Worm (Caenorhabditis elegans): ENCODE results near the gene pqn-8.

- TF ChIP-seq snu-23 (GFP tag; optimal IDR thresholded peaks at IDR 0.05) (no peak), ztf-11 (tag; optimal IDR thresholded peaks at IDR 0.05) (no peak), aha-1 (tag; optimal IDR thresholded peaks at IDR 0.05) (no peak), aly-2 (tag; optimal IDR thresholded peaks at IDR 0.05) (no peak), fkh-10 (GFP tag; optimal IDR thresholded peaks at IDR 0.05) (no peak), unc-130 (tag; optimal IDR thresholded peaks at IDR 0.05) (no peak), nhr-12 (tag; optimal IDR thresholded peaks at IDR 0.05) (no peak), elt-2 (tag; optimal IDR thresholded peaks at IDR 0.05) (no peak), lsy-2 (tag; optimal IDR thresholded peaks at IDR 0.05) (no peak), mdl-1 (tag; optimal IDR thresholded peaks at IDR 0.05) (no peak), lin-13 (GFP tag; optimal IDR thresholded peaks at IDR 0.05) (no peak), mep-1 (tag; optimal IDR thresholded peaks at IDR 0.05) (no peak), nhr-77 (tag; optimal IDR thresholded peaks at IDR 0.05) (no peak)
These were observed 28.2 kb upstream of the pqn-8 start, which contains the start of gene ins-22 for ce11 chrIII:10025989-10026388.
